Worm (Caenorhabditis elegans) whole organism, L2 larva: ENCODE measurements around the gene mex-1.

Source experiments
- snpc-4 ChIP-seq: fragments of 150-350 bp; optimal IDR thresholded peaks from 2 replicates; lab custom pipeline; 2014; ENCODE audit warnings: missing biosample characterization, missing genetic modification characterization
- unc-39 ChIP-seq: fragments of 150-350 bp; optimal IDR thresholded peaks from 2 replicates; lab custom pipeline; 2014; ENCODE audit warnings: missing biosample characterization, missing genetic modification characterization

- TF ChIP-seq snpc-4 (tag; lab: Kevin White, UChicago) (no peak), unc-39 (no peak)
Measured at ce11 chrII:11963132-11963630, 5.3 kb upstream of the mex-1 start.
